Fruit fly (Drosophila melanogaster) whole organism, prepupa: ENCODE data around the gene CG43740.

Experiments used
- CG10631 ChIP-seq: fragments of 200-800 bp; sonication (Bioruptor generic); optimal IDR thresholded peaks from 2 replicates; lab custom pipeline; 2016; ENCODE audit warnings: missing biosample characterization, missing genetic modification characterization
- CG11762 ChIP-seq: fragments of 200-800 bp; sonication (Bioruptor generic); optimal IDR thresholded peaks from 3 replicates; lab custom pipeline; 2016; ENCODE audit warnings: missing biosample characterization, missing genetic modification characterization; ENCODE audit not compliant: insufficient read depth
- CG11902 ChIP-seq: fragments of 200-800 bp; sonication (Bioruptor generic); optimal IDR thresholded peaks from 3 replicates; lab custom pipeline; 2016; ENCODE audit warnings: missing biosample characterization, missing genetic modification characterization
- CG15336 ChIP-seq: fragments of 200-800 bp; sonication (Bioruptor generic); IDR thresholded peaks from 2 replicates; pipeline ENCODE4 v1.3.6; 2022; ENCODE audit warnings: missing biosample characterization, missing genetic modification characterization
- CG16779 ChIP-seq: fragments of 200-800 bp; sonication (Bioruptor generic); optimal IDR thresholded peaks from 3 replicates; lab custom pipeline; 2017; ENCODE audit warnings: missing biosample characterization, mild to moderate bottlenecking, missing genetic modification characterization
- CG3032 ChIP-seq: fragments of 200-800 bp; optimal IDR thresholded peaks from 2 replicates; lab custom pipeline; 2019; ENCODE audit warnings: missing biosample characterization, mild to moderate bottlenecking, missing genetic modification characterization, moderate library complexity
- CG31627 ChIP-seq: fragments of 200-800 bp; sonication (Bioruptor generic); optimal IDR thresholded peaks from 3 replicates; lab custom pipeline; 2016; ENCODE audit warnings: missing biosample characterization, missing genetic modification characterization
- CG32006 ChIP-seq: fragments of 200-800 bp; sonication (Bioruptor generic); optimal IDR thresholded peaks from 3 replicates; lab custom pipeline; 2017; ENCODE audit warnings: missing biosample characterization, mild to moderate bottlenecking, missing genetic modification characterization
- CG34406 ChIP-seq: fragments of 200-800 bp; sonication (Bioruptor generic); optimal IDR thresholded peaks from 3 replicates; lab custom pipeline; 2016; ENCODE audit warnings: missing biosample characterization, missing genetic modification characterization
- CG3919 ChIP-seq: fragments of 200-800 bp; sonication (Bioruptor generic); optimal IDR thresholded peaks from 3 replicates; lab custom pipeline; 2016; ENCODE audit warnings: missing biosample characterization, missing genetic modification characterization
- CG4318 ChIP-seq: fragments of 200-800 bp; sonication (Bioruptor generic); optimal IDR thresholded peaks from 3 replicates; lab custom pipeline; 2017; ENCODE audit warnings: missing biosample characterization, mild to moderate bottlenecking, missing genetic modification characterization
- CG6163 ChIP-seq: fragments of 200-800 bp; sonication (Bioruptor generic); IDR thresholded peaks from 3 replicates; pipeline ENCODE4 v1.3.6; 2022; ENCODE audit warnings: missing biosample characterization, missing genetic modification characterization
- CG6276 ChIP-seq: fragments of 200-800 bp; sonication (Bioruptor generic); optimal IDR thresholded peaks from 2 replicates; lab custom pipeline; 2017; ENCODE audit warnings: missing biosample characterization, mild to moderate bottlenecking, missing genetic modification characterization
- CG6792 ChIP-seq: fragments of 200-800 bp; sonication (Bioruptor generic); optimal IDR thresholded peaks from 3 replicates; lab custom pipeline; 2016; ENCODE audit warnings: missing biosample characterization, missing genetic modification characterization
- CG6854 ChIP-seq: fragments of 200-800 bp; sonication (Bioruptor generic); optimal IDR thresholded peaks from 2 replicates; lab custom pipeline; 2017; ENCODE audit warnings: missing biosample characterization, mild to moderate bottlenecking, missing genetic modification characterization
- CG7368 ChIP-seq: fragments of 200-800 bp; sonication (Bioruptor generic); optimal IDR thresholded peaks from 3 replicates; lab custom pipeline; 2016; ENCODE audit warnings: missing biosample characterization, missing genetic modification characterization
- CG8119 ChIP-seq: fragments of 200-800 bp; sonication (Bioruptor generic); IDR thresholded peaks from 3 replicates; pipeline ENCODE4 v1.3.6; 2022; ENCODE audit warnings: missing biosample characterization, missing genetic modification characterization
- CG8632 ChIP-seq: fragments of 200-800 bp; sonication (Bioruptor generic); optimal IDR thresholded peaks from 3 replicates; lab custom pipeline; 2016; ENCODE audit warnings: missing biosample characterization, missing genetic modification characterization
- CG9139 ChIP-seq: fragments of 200-800 bp; sonication (Bioruptor generic); optimal IDR thresholded peaks from 3 replicates; lab custom pipeline; 2017; ENCODE audit warnings: missing biosample characterization, mild to moderate bottlenecking, missing genetic modification characterization
- Eip75B ChIP-seq: fragments of 200-800 bp; sonication (Bioruptor generic); optimal IDR thresholded peaks from 3 replicates; lab custom pipeline; 2016; ENCODE audit warnings: missing biosample characterization, missing genetic modification characterization
- Eip78C ChIP-seq: fragments of 200-800 bp; sonication (Bioruptor generic); peaks from one replicate; lab custom pipeline; 2016; ENCODE audit warnings: missing biosample characterization, missing genetic modification characterization
- Ets21C ChIP-seq: fragments of 200-800 bp; sonication (Bioruptor generic); optimal IDR thresholded peaks from 3 replicates; lab custom pipeline; 2016; ENCODE audit warnings: missing biosample characterization, missing genetic modification characterization
- Ets96B ChIP-seq: fragments of 200-800 bp; optimal IDR thresholded peaks from 2 replicates; lab custom pipeline; 2019; ENCODE audit warnings: missing biosample characterization, mild to moderate bottlenecking, missing genetic modification characterization, moderate library complexity
- Hr38 ChIP-seq: sonication (Bioruptor generic); optimal IDR thresholded peaks from 2 replicates; lab custom pipeline; 2016; ENCODE audit warnings: missing biosample characterization, missing genetic modification characterization
- Hr39 ChIP-seq: fragments of 200-800 bp; sonication (Bioruptor generic); optimal IDR thresholded peaks from 2 replicates; lab custom pipeline; 2016; ENCODE audit warnings: missing biosample characterization, missing genetic modification characterization
- Hr4 ChIP-seq: fragments of 200-800 bp; sonication (Bioruptor generic); optimal IDR thresholded peaks from 3 replicates; lab custom pipeline; 2016; ENCODE audit warnings: missing biosample characterization, missing genetic modification characterization
- Lpt ChIP-seq: fragments of 200-800 bp; sonication (Bioruptor generic); optimal IDR thresholded peaks from 3 replicates; lab custom pipeline; 2016; ENCODE audit warnings: missing biosample characterization, missing genetic modification characterization
- Met ChIP-seq: fragments of 200-800 bp; sonication (Bioruptor generic); optimal IDR thresholded peaks from 3 replicates; lab custom pipeline; 2016; ENCODE audit warnings: missing biosample characterization, missing genetic modification characterization
- OdsH ChIP-seq: fragments of 200-800 bp; sonication (Bioruptor generic); optimal IDR thresholded peaks from 3 replicates; lab custom pipeline; 2016; ENCODE audit warnings: missing biosample characterization, missing genetic modification characterization
- Sox14 ChIP-seq: fragments of 200-800 bp; sonication (Bioruptor generic); optimal IDR thresholded peaks from 3 replicates; lab custom pipeline; 2016; ENCODE audit warnings: missing biosample characterization, missing genetic modification characterization
- Sox15 ChIP-seq: fragments of 200-800 bp; sonication (Bioruptor generic); optimal IDR thresholded peaks from 3 replicates; lab custom pipeline; 2016; ENCODE audit warnings: missing biosample characterization, missing genetic modification characterization
- achi ChIP-seq: fragments of 200-800 bp; sonication (Bioruptor generic); optimal IDR thresholded peaks from 3 replicates; lab custom pipeline; 2016; ENCODE audit warnings: missing biosample characterization, missing genetic modification characterization
- acj6 ChIP-seq: fragments of 200-800 bp; sonication (Bioruptor generic); optimal IDR thresholded peaks from 3 replicates; lab custom pipeline; 2016; ENCODE audit warnings: missing biosample characterization, missing genetic modification characterization
- cyc ChIP-seq: fragments of 200-800 bp; sonication (Bioruptor generic); optimal IDR thresholded peaks from 3 replicates; lab custom pipeline; 2016; ENCODE audit warnings: missing biosample characterization, missing genetic modification characterization
- dsx ChIP-seq: fragments of 200-800 bp; optimal IDR thresholded peaks from 3 replicates; lab custom pipeline; 2019; ENCODE audit warnings: missing biosample characterization, mild to moderate bottlenecking, missing genetic modification characterization, moderate library complexity; ENCODE audit not compliant: poor library complexity, severe bottlenecking
- esn ChIP-seq: fragments of 200-800 bp; sonication (Bioruptor generic); optimal IDR thresholded peaks from 2 replicates; lab custom pipeline; 2016; ENCODE audit warnings: missing biosample characterization, mild to moderate bottlenecking, missing genetic modification characterization, moderate library complexity
- fd59A ChIP-seq: fragments of 200-800 bp; sonication (Bioruptor generic); optimal IDR thresholded peaks from 2 replicates; lab custom pipeline; 2017; ENCODE audit warnings: missing biosample characterization, mild to moderate bottlenecking, missing genetic modification characterization, missing genetic modification reagents
- fd85E ChIP-seq: fragments of 200-800 bp; sonication (Bioruptor generic); optimal IDR thresholded peaks from 3 replicates; lab custom pipeline; 2016; ENCODE audit warnings: missing biosample characterization, missing genetic modification characterization
- fkh ChIP-seq: fragments of 200-800 bp; sonication (Bioruptor generic); optimal IDR thresholded peaks from 3 replicates; lab custom pipeline; 2017; ENCODE audit warnings: missing biosample characterization, mild to moderate bottlenecking, missing genetic modification characterization, moderate library complexity
- lz ChIP-seq: fragments of 200-800 bp; sonication (Bioruptor generic); optimal IDR thresholded peaks from 3 replicates; lab custom pipeline; 2016; ENCODE audit warnings: missing biosample characterization, missing genetic modification characterization
- net ChIP-seq: fragments of 200-800 bp; sonication (Bioruptor generic); optimal IDR thresholded peaks from 3 replicates; lab custom pipeline; 2016; ENCODE audit warnings: missing biosample characterization, missing genetic modification characterization
- pdm3 ChIP-seq: fragments of 200-800 bp; sonication (Bioruptor generic); optimal IDR thresholded peaks from 3 replicates; lab custom pipeline; 2016; ENCODE audit warnings: missing biosample characterization, missing genetic modification characterization
- salr ChIP-seq, 2 experiments: fragments of 200-800 bp; sonication (Bioruptor generic); optimal IDR thresholded peaks; 3 replicates each; lab custom pipeline; 2016 to 2018; ENCODE audit warnings: missing biosample characterization in 2 of 2, missing genetic modification characterization in 2 of 2, mild to moderate bottlenecking in 1 of 2
- spab ChIP-seq: fragments of 200-800 bp; sonication (Bioruptor generic); optimal IDR thresholded peaks from 2 replicates; lab custom pipeline; 2017; ENCODE audit warnings: missing biosample characterization, mild to moderate bottlenecking, missing genetic modification characterization, missing genetic modification reagents
- ss ChIP-seq, 2 experiments: fragments of 200-800 bp; sonication (Bioruptor generic); optimal IDR thresholded peaks; 2 replicates in 1 of 2; 3 replicates in 1 of 2; lab custom pipeline; 2017 to 2018; ENCODE audit warnings: mild to moderate bottlenecking in 2 of 2, missing biosample characterization in 2 of 2, missing genetic modification characterization in 2 of 2, moderate library complexity in 1 of 2
- topi ChIP-seq: fragments of 200-800 bp; sonication (Bioruptor generic); optimal IDR thresholded peaks from 3 replicates; lab custom pipeline; 2016; ENCODE audit warnings: missing biosample characterization, missing genetic modification characterization

CG43740 gene

dm6 chrX:10324836-10325566, 8.5 kb upstream of the CG43740 start (continued):
- TF ChIP-seq salr (GFP tag; optimal IDR thresholded peaks at IDR 0.05; lab: Kevin White, UChicago) (peak in 1 of 2 experiments; percentile 62), CG6792 (GFP tag; lab: Kevin White, UChicago) (peak; percentile 43), CG34406 (GFP tag; lab: Kevin White, UChicago) (peak; percentile 40), acj6 (GFP tag; lab: Kevin White, UChicago) (peak; percentile 31), topi (GFP tag; lab: Kevin White, UChicago) (peak; percentile 63), Hr39 (GFP tag; lab: Kevin White, UChicago) (peak; percentile 42), Eip78C (peak; percentile 89), Met (GFP tag; lab: Kevin White, UChicago) (peak; percentile 65), ss (GFP tag; optimal IDR thresholded peaks at IDR 0.05; lab: Kevin White, UChicago) (peak in 1 of 2 experiments; percentile 50), Hr4 (GFP tag; lab: Kevin White, UChicago) (peak; percentile 55), CG10631 (peak; percentile 58), CG7368 (GFP tag; lab: Kevin White, UChicago) (no peak), CG6854 (GFP tag; lab: Kevin White, UChicago) (no peak), CG32006 (GFP tag; lab: Kevin White, UChicago) (peak; percentile 79), OdsH (GFP tag; lab: Kevin White, UChicago) (peak; percentile 46), Hr38 (GFP tag; lab: Kevin White, UChicago) (no peak), spab (GFP tag; lab: Kevin White, UChicago) (peak; percentile 19), CG31627 (GFP tag; lab: Kevin White, UChicago) (peak; percentile 57), CG15336 (GFP tag; lab: Robert Waterston, UW) (no peak), CG11902 (GFP tag; lab: Kevin White, UChicago) (no peak), dsx (no peak), Lpt (GFP tag; lab: Kevin White, UChicago) (no peak), CG16779 (tag; lab: Kevin White, UChicago) (no peak), Sox15 (GFP tag; lab: Kevin White, UChicago) (peak; percentile 24), Ets96B (tag; lab: Kevin White, UChicago) (peak; percentile 15), CG9139 (GFP tag; lab: Kevin White, UChicago) (no peak), fd85E (no peak), CG3919 (GFP tag; lab: Kevin White, UChicago) (no peak), fd59A (peak; percentile 26), CG6276 (GFP tag; lab: Kevin White, UChicago) (peak; percentile 27), Ets21C (GFP tag; lab: Kevin White, UChicago) (peak; percentile 22), CG11762 (GFP tag; lab: Kevin White, UChicago) (peak; percentile 23), CG8632 (GFP tag; lab: Kevin White, UChicago) (peak; percentile 21), CG4318 (GFP tag; lab: Kevin White, UChicago) (peak; percentile 60)

dm6 chrX:10325567-10326345, 7.7 kb upstream of the CG43740 start, which contains the start of gene alpha-Man-Ia:
Gene alpha-Man-Ia (minus strand): TSS chrX:10325958.
- TF ChIP-seq pdm3 (GFP tag; lab: Kevin White, UChicago) (peak; percentile 30), acj6 (GFP tag; lab: Kevin White, UChicago) (peak; percentile 26), Ets96B (tag; lab: Kevin White, UChicago) (no peak), net (peak; percentile 25), Sox14 (GFP tag; lab: Kevin White, UChicago) (peak; percentile 30), CG8119 (no peak), cyc (GFP tag; lab: Kevin White, UChicago) (peak; percentile 25), CG16779 (tag; lab: Kevin White, UChicago) (no peak), ss (GFP tag; optimal IDR thresholded peaks at IDR 0.05; lab: Kevin White, UChicago) (peak in 1 of 2 experiments; percentile 6), Met (GFP tag; lab: Kevin White, UChicago) (peak; percentile 5), Eip75B (GFP tag; lab: Kevin White, UChicago) (peak; percentile 9), CG3032 (tag; lab: Kevin White, UChicago) (peak; percentile 19), CG6163 (GFP tag; lab: Robert Waterston, UW) (peak; percentile 33; the same call in 2 of the 3 replicates), Hr39 (GFP tag; lab: Kevin White, UChicago) (peak; percentile 16), Hr4 (GFP tag; lab: Kevin White, UChicago) (peak; percentile 34), CG31627 (GFP tag; lab: Kevin White, UChicago) (peak; percentile 48), lz (GFP tag; lab: Kevin White, UChicago) (peak; percentile 6), CG32006 (GFP tag; lab: Kevin White, UChicago) (peak; percentile 11), esn (GFP tag; lab: Kevin White, UChicago) (no peak), fkh (GFP tag; lab: Kevin White, UChicago) (no peak), Eip78C (peak; percentile 68), OdsH (GFP tag; lab: Kevin White, UChicago) (peak; percentile 7), CG8632 (GFP tag; lab: Kevin White, UChicago) (no peak), CG6854 (GFP tag; lab: Kevin White, UChicago) (peak; percentile 2), achi (GFP tag; lab: Kevin White, UChicago) (peak; percentile 17)
